Fruit fly (Drosophila melanogaster) Kc167 (cell line): Measurements from ENCODE around the gene CG5938.

Source experiments
- Myc ChIP-seq: fragments of >200 bp; optimal IDR thresholded peaks from 2 replicates; lab custom pipeline; 2017; ENCODE audit warnings: missing external identifiers
- Sin3A ChIP-seq: fragments of >200 bp; optimal IDR thresholded peaks from 2 replicates; lab custom pipeline; 2018; ENCODE audit warnings: missing external identifiers
- h ChIP-seq: fragments of >200 bp; optimal IDR thresholded peaks from 3 replicates; lab custom pipeline; 2018; ENCODE audit warnings: missing external identifiers
- insv ChIP-seq: fragments of >200 bp; optimal IDR thresholded peaks from 3 replicates; lab custom pipeline; 2018; ENCODE audit warnings: missing external identifiers
- psq ChIP-seq: fragments of >200 bp; optimal IDR thresholded peaks from 2 replicates; lab custom pipeline; 2017; ENCODE audit warnings: missing external identifiers
- ttk ChIP-seq: sonication (Bioruptor generic); optimal IDR thresholded peaks from 2 replicates; lab custom pipeline; 2017; ENCODE audit warnings: missing external identifiers

dm6 chr3R:27263434-27264215 is 11.0 kb upstream of the CG5938 start, which contains the start of gene woc:
- TF ChIP-seq psq (lab: Kevin White, UChicago): no peak
- TF ChIP-seq ttk: no peak
- no peak for TF ChIP-seq Sin3A (lab: Kevin White, UChicago)
- TF ChIP-seq h (lab: Kevin White, UChicago): no peak
- TF ChIP-seq Myc (lab: Kevin White, UChicago): no peak
- TF ChIP-seq insv (lab: Kevin White, UChicago): no peak
